Worm (Caenorhabditis elegans) whole organism, early embryonic: Measurements from ENCODE around the gene C18H7.6.

ENCODE experiments used
- B0310.2 ChIP-seq: sonication (generic microtip); optimal IDR thresholded peaks from 2 replicates; lab custom pipeline; 2016; ENCODE audit warnings: mild to moderate bottlenecking, missing genetic modification characterization, missing compliant biosample characterization
- F13C5.2 ChIP-seq: sonication (generic microtip); optimal IDR thresholded peaks from 2 replicates; lab custom pipeline; 2017; ENCODE audit warnings: mild to moderate bottlenecking, missing genetic modification characterization, inconsistent platforms, missing compliant biosample characterization
- aly-1 ChIP-seq: sonication (generic microtip); optimal IDR thresholded peaks from 2 replicates; lab custom pipeline; 2016; ENCODE audit warnings: missing genetic modification characterization, missing compliant biosample characterization
- ama-1 ChIP-seq: fragments of 150-350 bp; optimal IDR thresholded peaks from 2 replicates; lab custom pipeline; 2014
- ceh-13 ChIP-seq: fragments of 200-800 bp; sonication (Bioruptor generic); optimal IDR thresholded peaks from 2 replicates; lab custom pipeline; 2018; ENCODE audit warnings: mild to moderate bottlenecking, missing genetic modification characterization, missing compliant biosample characterization
- ceh-36 ChIP-seq: sonication (generic microtip); optimal IDR thresholded peaks from 2 replicates; lab custom pipeline; 2016; ENCODE audit warnings: missing genetic modification characterization, inconsistent platforms, missing compliant biosample characterization
- ets-7 ChIP-seq: sonication (generic microtip); optimal IDR thresholded peaks from 2 replicates; lab custom pipeline; 2016; ENCODE audit warnings: missing genotype, missing genetic modification characterization, missing compliant biosample characterization
- flt-1 ChIP-seq: fragments of 200-800 bp; sonication (Bioruptor generic); IDR thresholded peaks from 2 replicates; pipeline ENCODE4 v1.3.6; 2022; ENCODE audit warnings: missing genetic modification characterization, missing compliant biosample characterization
- hmbx-1 ChIP-seq: sonication (generic microtip); optimal IDR thresholded peaks from 2 replicates; lab custom pipeline; 2016; ENCODE audit warnings: mild to moderate bottlenecking, missing genetic modification characterization, missing compliant biosample characterization
- hmg-4 ChIP-seq: fragments of 200-800 bp; sonication (Bioruptor generic); optimal IDR thresholded peaks from 2 replicates; lab custom pipeline; 2018; ENCODE audit warnings: mild to moderate bottlenecking, missing genetic modification characterization, missing compliant biosample characterization
- hnd-1 ChIP-seq: sonication (generic microtip); optimal IDR thresholded peaks from 2 replicates; lab custom pipeline; 2016; ENCODE audit warnings: missing genetic modification characterization, missing compliant biosample characterization
- pes-1 ChIP-seq: fragments of 200-800 bp; sonication (Bioruptor generic); IDR thresholded peaks from 2 replicates; pipeline ENCODE4 v1.3.6; 2022; ENCODE audit warnings: missing genetic modification reagents, missing genetic modification characterization, missing compliant biosample characterization
- scrt-1 ChIP-seq: fragments of 200-800 bp; sonication (Bioruptor generic); IDR thresholded peaks from 2 replicates; pipeline ENCODE4 v1.3.6; 2022; ENCODE audit warnings: missing genetic modification characterization, missing compliant biosample characterization
- sea-1 ChIP-seq: fragments of 200-800 bp; sonication (Bioruptor generic); conservative IDR thresholded peaks from 2 replicates; pipeline ENCODE4 v1.3.6; 2022; ENCODE audit warnings: missing genetic modification characterization, missing compliant biosample characterization
- tbx-11 ChIP-seq: fragments of 200-800 bp; sonication (Bioruptor generic); IDR thresholded peaks from 2 replicates; pipeline ENCODE4 v1.3.6; 2022; ENCODE audit warnings: missing genetic modification characterization, missing compliant biosample characterization
- tbx-37 ChIP-seq: fragments of 200-800 bp; sonication (Bioruptor generic); conservative IDR thresholded peaks from 2 replicates; pipeline ENCODE4 v1.3.6; 2022; ENCODE audit warnings: missing genetic modification reagents, missing genetic modification characterization, missing compliant biosample characterization
- tra-4 ChIP-seq: sonication (generic microtip); optimal IDR thresholded peaks from 2 replicates; lab custom pipeline; 2017; ENCODE audit warnings: missing genetic modification characterization, missing compliant biosample characterization

The C18H7.6 gene

ce11 chrIV:607628-608027 lies 15.3 kb upstream of the C18H7.6 start:
- TF ChIP-seq scrt-1 (GFP tag; lab: Robert Waterston, UW) (no peak), B0310.2 (tag; lab: Kevin White, UChicago) (no peak), pes-1 (GFP tag; lab: Robert Waterston, UW) (no peak), sea-1 (GFP tag; lab: Robert Waterston, UW) (no peak), tbx-11 (GFP tag; lab: Robert Waterston, UW) (no peak), tbx-37 (GFP tag; lab: Robert Waterston, UW) (no peak), ceh-36 (no peak), aly-1 (no peak), F13C5.2 (tag; lab: Kevin White, UChicago) (no peak)

ce11 chrIV:606055-606454 lies 13.8 kb upstream of the C18H7.6 start, which contains the start of gene inx-18:
inx-18 (plus strand) TSS chrIV:606355.
- TF ChIP-seq pes-1 (GFP tag; lab: Robert Waterston, UW): no peak
- no peak for TF ChIP-seq B0310.2 (tag; lab: Kevin White, UChicago)
- no peak for TF ChIP-seq ceh-36
- TF ChIP-seq F13C5.2 (tag; lab: Kevin White, UChicago): no peak
- no peak for TF ChIP-seq tbx-11 (GFP tag; lab: Robert Waterston, UW)
- TF ChIP-seq tbx-37 (GFP tag; lab: Robert Waterston, UW): no peak
- no peak for TF ChIP-seq hmg-4 (GFP tag; lab: Kevin White, UChicago)
- no peak for TF ChIP-seq tra-4 (tag; lab: Kevin White, UChicago)
- no peak for TF ChIP-seq scrt-1 (GFP tag; lab: Robert Waterston, UW)
- TF ChIP-seq hmbx-1 (tag; lab: Kevin White, UChicago): no peak

- TF ChIP-seq tra-4 (tag; lab: Kevin White, UChicago): no peak
- peak; percentile 17; the same call in 1 of the 2 replicates for TF ChIP-seq pes-1 (GFP tag; lab: Robert Waterston, UW)
- no peak for TF ChIP-seq tbx-11 (GFP tag; lab: Robert Waterston, UW)
Measured at ce11 chrIV:605431-605830, 13.1 kb upstream of the C18H7.6 start.

- TF ChIP-seq pes-1 (GFP tag; lab: Robert Waterston, UW) (no peak), flt-1 (GFP tag; lab: Robert Waterston, UW) (no peak), tbx-37 (GFP tag; lab: Robert Waterston, UW) (no peak), B0310.2 (tag; lab: Kevin White, UChicago) (no peak), tbx-11 (GFP tag; lab: Robert Waterston, UW) (no peak), hnd-1 (tag; lab: Kevin White, UChicago) (no peak), hmbx-1 (tag; lab: Kevin White, UChicago) (no peak), F13C5.2 (tag; lab: Kevin White, UChicago) (no peak), scrt-1 (GFP tag; lab: Robert Waterston, UW) (no peak), ama-1 (lab: Kevin White, UChicago) (no peak), hmg-4 (GFP tag; lab: Kevin White, UChicago) (no peak), aly-1 (no peak), tra-4 (tag; lab: Kevin White, UChicago) (no peak), sea-1 (GFP tag; lab: Robert Waterston, UW) (no peak), ceh-13 (no peak), ceh-36 (no peak), ets-7 (tag; lab: Kevin White, UChicago) (no peak)
Measured at ce11 chrIV:604817-605216, 12.5 kb upstream of the C18H7.6 start.

- TF ChIP-seq hmbx-1 (tag; lab: Kevin White, UChicago) (no peak), sea-1 (GFP tag; lab: Robert Waterston, UW) (no peak), scrt-1 (GFP tag; lab: Robert Waterston, UW) (no peak), F13C5.2 (tag; lab: Kevin White, UChicago) (no peak), hmg-4 (GFP tag; lab: Kevin White, UChicago) (no peak), hnd-1 (tag; lab: Kevin White, UChicago) (no peak), tbx-37 (GFP tag; lab: Robert Waterston, UW) (no peak), ets-7 (tag; lab: Kevin White, UChicago) (no peak), B0310.2 (tag; lab: Kevin White, UChicago) (no peak), flt-1 (GFP tag; lab: Robert Waterston, UW) (no peak), aly-1 (no peak), ceh-36 (no peak), tra-4 (tag; lab: Kevin White, UChicago) (no peak), ama-1 (lab: Kevin White, UChicago) (no peak), pes-1 (GFP tag; lab: Robert Waterston, UW) (no peak), tbx-11 (GFP tag; lab: Robert Waterston, UW) (no peak), ceh-13 (no peak)
Measured at ce11 chrIV:604144-604543, 11.9 kb upstream of the C18H7.6 start, which contains the start of gene col-102. col-102 (plus strand) TSS chrIV:604444.

ce11 chrIV:603543-603942 lies 11.3 kb upstream of the C18H7.6 start, which contains the start of gene prmt-4:
prmt-4 (minus strand) TSS chrIV:603643.
- TF ChIP-seq B0310.2 (tag; lab: Kevin White, UChicago): no peak
- no peak for TF ChIP-seq hmg-4 (GFP tag; lab: Kevin White, UChicago)
- no peak for TF ChIP-seq aly-1
- TF ChIP-seq hmbx-1 (tag; lab: Kevin White, UChicago): no peak
- no peak for TF ChIP-seq scrt-1 (GFP tag; lab: Robert Waterston, UW)
- no peak for TF ChIP-seq pes-1 (GFP tag; lab: Robert Waterston, UW)
- no peak for TF ChIP-seq ama-1 (lab: Kevin White, UChicago)

- no peak for TF ChIP-seq B0310.2 (tag; lab: Kevin White, UChicago)
- no peak for TF ChIP-seq ceh-36
- TF ChIP-seq tbx-11 (GFP tag; lab: Robert Waterston, UW): no peak
- no peak for TF ChIP-seq ama-1 (lab: Kevin White, UChicago)
- TF ChIP-seq hmbx-1 (tag; lab: Kevin White, UChicago): no peak
- TF ChIP-seq ceh-13: no peak
- TF ChIP-seq F13C5.2 (tag; lab: Kevin White, UChicago): no peak
Measured at ce11 chrIV:601595-601994, 9.3 kb upstream of the C18H7.6 start, which contains the start of gene srt-59. srt-59 (minus strand) TSS chrIV:601695.
